Worm (Caenorhabditis elegans) whole organism, L1 larva: ENCODE measurements around the gene K12B6.11.

Source experiments
- ama-1 ChIP-seq: fragments of 150-350 bp; optimal IDR thresholded peaks from 2 replicates; lab custom pipeline; 2014
- blmp-1 ChIP-seq: fragments of 150-350 bp; optimal IDR thresholded peaks from 2 replicates; lab custom pipeline; 2014; ENCODE audit warnings: missing biosample characterization, missing genetic modification characterization
- ceh-63 ChIP-seq: fragments of 200-800 bp; sonication (Bioruptor generic); optimal IDR thresholded peaks from 2 replicates; lab custom pipeline; 2018; ENCODE audit warnings: mild to moderate bottlenecking, missing genetic modification characterization, missing compliant biosample characterization
- ceh-8 ChIP-seq: fragments of 200-800 bp; sonication (Bioruptor generic); optimal IDR thresholded peaks from 2 replicates; lab custom pipeline; 2018; ENCODE audit warnings: mild to moderate bottlenecking, missing genetic modification characterization, moderate library complexity, missing compliant biosample characterization
- dsc-1 ChIP-seq: sonication (generic microtip); optimal IDR thresholded peaks from 2 replicates; lab custom pipeline; 2016; ENCODE audit warnings: mild to moderate bottlenecking, missing genetic modification characterization, missing compliant biosample characterization
- efl-1 ChIP-seq, 4 experiments: fragments of 150-350 bp; optimal IDR thresholded peaks in 3 of 4; peaks in 1 of 4; 1 replicate in 1 of 4; 2 replicates in 3 of 4; lab custom pipeline; 2014; ENCODE audit warnings: missing biosample characterization in 2 of 4, missing genetic modification characterization in 2 of 4, missing genetic modification reagents in 2 of 4
- elt-2 ChIP-seq: sonication (generic microtip); optimal IDR thresholded peaks from 2 replicates; lab custom pipeline; 2016; ENCODE audit warnings: missing genetic modification characterization, mild to moderate bottlenecking, inconsistent platforms, missing compliant biosample characterization, missing genetic modification reagents
- elt-3 ChIP-seq, 6 experiments: fragments of 150-350 bp in 1 of 6; sonication (generic microtip); optimal IDR thresholded peaks; 2 replicates each; lab custom pipeline; 2017 to 2018; ENCODE audit warnings: missing biosample characterization in 6 of 6, missing genetic modification characterization in 6 of 6, inconsistent platforms in 1 of 6
- ets-5 ChIP-seq: fragments of 200-800 bp; sonication (Bioruptor generic); IDR thresholded peaks from 2 replicates; pipeline ENCODE4 v1.3.6; 2022; ENCODE audit warnings: missing genetic modification characterization, missing compliant biosample characterization
- fkh-10 ChIP-seq: sonication (generic microtip); optimal IDR thresholded peaks from 2 replicates; lab custom pipeline; 2017; ENCODE audit warnings: missing biosample characterization, missing genetic modification reagents, missing genetic modification characterization
- fkh-8 ChIP-seq: sonication (generic microtip); optimal IDR thresholded peaks from 2 replicates; lab custom pipeline; 2016; ENCODE audit warnings: mild to moderate bottlenecking, missing genetic modification characterization, missing compliant biosample characterization
- fos-1 ChIP-seq: fragments of 150-350 bp; optimal IDR thresholded peaks from 2 replicates; lab custom pipeline; 2014; ENCODE audit warnings: missing biosample characterization, missing genetic modification characterization
- grh-1 ChIP-seq: fragments of 200-800 bp; sonication (Bioruptor generic); IDR thresholded peaks from 2 replicates; pipeline ENCODE4 v1.3.6; 2022; ENCODE audit warnings: missing genetic modification reagents, missing genetic modification characterization, missing compliant biosample characterization
- hlh-17 ChIP-seq: fragments of 200-800 bp; sonication (Bioruptor generic); optimal IDR thresholded peaks from 2 replicates; lab custom pipeline; 2018; ENCODE audit warnings: missing genetic modification characterization, mild to moderate bottlenecking, missing compliant biosample characterization, moderate library complexity, borderline replicate concordance
- jun-1 ChIP-seq: fragments of 150-350 bp; optimal IDR thresholded peaks from 2 replicates; lab custom pipeline; 2014; ENCODE audit warnings: missing biosample characterization, missing genetic modification reagents, missing genetic modification characterization
- lin-13 ChIP-seq: fragments of 150-350 bp; optimal IDR thresholded peaks from 2 replicates; lab custom pipeline; 2014; ENCODE audit warnings: missing biosample characterization, missing genetic modification reagents, missing genetic modification characterization
- lin-14 ChIP-seq: fragments of 200-800 bp; sonication (Bioruptor generic); optimal IDR thresholded peaks from 2 replicates; lab custom pipeline; 2018; ENCODE audit warnings: mild to moderate bottlenecking, missing genetic modification characterization, moderate library complexity, missing compliant biosample characterization
- lin-15B ChIP-seq: fragments of 150-350 bp; sonication (generic microtip); optimal IDR thresholded peaks from 3 replicates; lab custom pipeline; 2014; ENCODE audit warnings: missing biosample characterization, missing genetic modification characterization
- lin-35 ChIP-seq, 2 experiments: fragments of 150-350 bp; optimal IDR thresholded peaks; 2 replicates each; lab custom pipeline; 2014; ENCODE audit warnings: missing biosample characterization in 2 of 2, missing genetic modification characterization in 2 of 2, missing genetic modification reagents in 2 of 2
- lir-3 ChIP-seq: sonication (generic microtip); optimal IDR thresholded peaks from 2 replicates; lab custom pipeline; 2016; ENCODE audit warnings: mild to moderate bottlenecking, missing genetic modification characterization, moderate library complexity, missing compliant biosample characterization; ENCODE audit not compliant: poor library complexity
- lsy-2 ChIP-seq, 2 experiments: fragments of 150-350 bp; optimal IDR thresholded peaks; 2 replicates each; lab custom pipeline; 2014; ENCODE audit warnings: missing biosample characterization in 2 of 2, missing genetic modification characterization in 2 of 2
- mdl-1 ChIP-seq, 2 experiments: fragments of 150-350 bp; optimal IDR thresholded peaks; 2 replicates each; lab custom pipeline; 2014 to 2017; ENCODE audit warnings: missing biosample characterization in 2 of 2, missing genetic modification characterization in 2 of 2, inconsistent platforms in 1 of 2
- mef-2 ChIP-seq: fragments of 150-350 bp; optimal IDR thresholded peaks from 2 replicates; lab custom pipeline; 2014; ENCODE audit warnings: missing biosample characterization, missing genetic modification characterization
- mep-1 ChIP-seq: fragments of 150-350 bp; optimal IDR thresholded peaks from 2 replicates; lab custom pipeline; 2014; ENCODE audit warnings: missing biosample characterization, missing genetic modification characterization
- nhr-19 ChIP-seq: fragments of 200-800 bp; sonication (Bioruptor generic); conservative IDR thresholded peaks from 2 replicates; pipeline ENCODE4 v1.3.6; 2022; ENCODE audit warnings: missing genetic modification characterization, missing compliant biosample characterization
- nhr-20 ChIP-seq: sonication (generic microtip); optimal IDR thresholded peaks from 2 replicates; lab custom pipeline; 2016; ENCODE audit warnings: mild to moderate bottlenecking, missing genetic modification characterization, missing compliant biosample characterization
- nhr-237 ChIP-seq: fragments of 150-350 bp; optimal IDR thresholded peaks from 2 replicates; lab custom pipeline; 2014; ENCODE audit warnings: missing biosample characterization, missing genetic modification characterization
- nhr-47 ChIP-seq: sonication (generic microtip); optimal IDR thresholded peaks from 2 replicates; lab custom pipeline; 2016; ENCODE audit warnings: mild to moderate bottlenecking, missing genetic modification characterization, moderate library complexity, missing compliant biosample characterization
- nhr-71 ChIP-seq: sonication (generic microtip); optimal IDR thresholded peaks from 2 replicates; lab custom pipeline; 2016; ENCODE audit warnings: mild to moderate bottlenecking, missing genetic modification characterization, moderate library complexity, missing compliant biosample characterization
- nhr-76 ChIP-seq: sonication (generic microtip); optimal IDR thresholded peaks from 2 replicates; lab custom pipeline; 2017; ENCODE audit warnings: missing biosample characterization, missing genetic modification characterization
- nhr-77 ChIP-seq: fragments of 150-350 bp; optimal IDR thresholded peaks from 2 replicates; lab custom pipeline; 2014; ENCODE audit warnings: missing biosample characterization, missing genetic modification characterization
- nhr-85 ChIP-seq: sonication (generic microtip); peaks from one replicate; lab custom pipeline; 2016; ENCODE audit warnings: missing genetic modification characterization, inconsistent platforms, missing compliant biosample characterization
- nhr-90 ChIP-seq: sonication (generic microtip); optimal IDR thresholded peaks from 2 replicates; lab custom pipeline; 2016; ENCODE audit warnings: mild to moderate bottlenecking, missing genetic modification characterization, missing compliant biosample characterization; ENCODE audit not compliant: poor library complexity
- pax-3 ChIP-seq: fragments of 200-800 bp; sonication (Bioruptor generic); optimal IDR thresholded peaks from 2 replicates; lab custom pipeline; 2018; ENCODE audit warnings: mild to moderate bottlenecking, missing genetic modification characterization, moderate library complexity, missing compliant biosample characterization
- rnt-1 ChIP-seq: sonication (generic microtip); optimal IDR thresholded peaks from 2 replicates; lab custom pipeline; 2016; ENCODE audit warnings: mild to moderate bottlenecking, missing genetic modification characterization, moderate library complexity, missing compliant biosample characterization
- snu-23 ChIP-seq: sonication (generic microtip); optimal IDR thresholded peaks from 2 replicates; lab custom pipeline; 2016; ENCODE audit warnings: missing genetic modification characterization, missing compliant biosample characterization
- sox-4 ChIP-seq: sonication (generic microtip); optimal IDR thresholded peaks from 2 replicates; lab custom pipeline; 2016; ENCODE audit warnings: missing genetic modification characterization, missing compliant biosample characterization
- tbx-2 ChIP-seq: sonication (generic microtip); optimal IDR thresholded peaks from 2 replicates; lab custom pipeline; 2016; ENCODE audit warnings: missing genetic modification characterization, missing compliant biosample characterization
- unc-130 ChIP-seq: fragments of 150-350 bp; optimal IDR thresholded peaks from 2 replicates; lab custom pipeline; 2017; ENCODE audit warnings: missing biosample characterization, missing genetic modification characterization, inconsistent platforms
- unc-30 ChIP-seq: sonication (generic microtip); optimal IDR thresholded peaks from 2 replicates; lab custom pipeline; 2017; ENCODE audit warnings: missing biosample characterization, missing genetic modification characterization
- unc-62 ChIP-seq: fragments of 150-350 bp; optimal IDR thresholded peaks from 2 replicates; lab custom pipeline; 2014; ENCODE audit warnings: missing biosample characterization, missing genetic modification reagents, missing genetic modification characterization
- xbp-1 ChIP-seq: sonication (generic microtip); optimal IDR thresholded peaks from 2 replicates; lab custom pipeline; 2016; ENCODE audit warnings: missing genetic modification characterization, missing compliant biosample characterization
- zag-1 ChIP-seq: fragments of 150-350 bp; optimal IDR thresholded peaks from 2 replicates; lab custom pipeline; 2014; ENCODE audit warnings: missing biosample characterization, missing genetic modification characterization
- zip-4 ChIP-seq: fragments of 200-800 bp; sonication (Bioruptor generic); optimal IDR thresholded peaks from 2 replicates; lab custom pipeline; 2018; ENCODE audit warnings: mild to moderate bottlenecking, missing genetic modification characterization, moderate library complexity, missing compliant biosample characterization
- ztf-11 ChIP-seq, 2 experiments: sonication (generic microtip); optimal IDR thresholded peaks; 2 replicates each; lab custom pipeline; 2016 to 2017; ENCODE audit warnings: missing genetic modification characterization in 2 of 2, missing biosample characterization in 1 of 2, missing compliant biosample characterization in 1 of 2
- ztf-4 ChIP-seq: fragments of 150-350 bp; optimal IDR thresholded peaks from 2 replicates; lab custom pipeline; 2014; ENCODE audit warnings: missing biosample characterization, missing genetic modification characterization

Gene K12B6.11

ce11 chrV:6288607-6289006, at the start of gene K12B6.11:
TSS of gene K12B6.11 (plus strand) at chrV:6288907.
- no peak for TF ChIP-seq ama-1
- no peak for TF ChIP-seq dsc-1 (tag; lab: Kevin White, UChicago)
- TF ChIP-seq unc-62 (GFP tag; lab: Kevin White, UChicago) = no peak
- TF ChIP-seq fos-1 = no peak
- no peak for TF ChIP-seq ztf-11 (tag; optimal IDR thresholded peaks at IDR 0.05; lab: Kevin White, UChicago)
- no peak for TF ChIP-seq mef-2
- no peak for TF ChIP-seq zip-4 (GFP tag; lab: Kevin White, UChicago)

DNA sequence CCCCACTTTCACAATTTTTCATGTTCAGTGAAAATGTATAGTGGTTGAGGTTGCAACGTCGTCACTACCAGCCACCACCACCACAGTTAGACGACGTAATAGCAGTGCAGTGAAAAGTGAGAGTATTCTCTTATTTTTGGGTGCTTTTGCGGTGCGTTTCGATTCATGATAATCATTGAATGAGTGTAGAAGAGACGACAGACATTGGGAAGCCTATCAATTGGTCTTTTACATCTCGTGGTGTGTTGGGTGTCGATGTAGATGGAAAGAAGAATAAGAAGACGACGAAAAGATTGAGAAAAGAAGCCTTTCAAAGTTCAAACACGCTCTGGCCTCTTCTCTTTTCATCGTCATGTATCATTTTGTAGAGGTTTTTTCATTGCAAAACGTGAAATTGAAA, 48.9 kb upstream of the K12B6.11 start:
- TF ChIP-seq dsc-1 (tag; lab: Kevin White, UChicago) (peak; percentile 43), jun-1 (tag; lab: Kevin White, UChicago) (peak; percentile 45), nhr-47 (tag; lab: Kevin White, UChicago) (peak; percentile 53), rnt-1 (tag; lab: Kevin White, UChicago) (no peak), elt-2 (tag; lab: Kevin White, UChicago) (no peak), nhr-77 (tag; lab: Kevin White, UChicago) (no peak), snu-23 (GFP tag; lab: Kevin White, UChicago) (peak; percentile 55), fkh-8 (tag; lab: Kevin White, UChicago) (peak; percentile 17), tbx-2 (tag; lab: Kevin White, UChicago) (peak; percentile 38), mep-1 (peak; percentile 19), unc-130 (no peak), lir-3 (tag; lab: Kevin White, UChicago) (no peak), lin-15B (no peak), xbp-1 (tag; lab: Kevin White, UChicago) (peak; percentile 11), elt-3 (tag; optimal IDR thresholded peaks at IDR 0.05; lab: Kevin White, UChicago) (peak; percentile 12 to 93 (median 72)), nhr-85 (tag; lab: Kevin White, UChicago) (peak; percentile 97), ceh-8 (GFP tag; lab: Kevin White, UChicago) (no peak), zag-1 (tag; lab: Kevin White, UChicago) (no peak), hlh-17 (GFP tag; lab: Kevin White, UChicago) (no peak), sox-4 (no peak), pax-3 (peak; percentile 40), nhr-237 (no peak), ets-5 (no peak), lin-14 (GFP tag; lab: Kevin White, UChicago) (peak; percentile 75), mdl-1 (tag; optimal IDR thresholded peaks at IDR 0.05; lab: Kevin White, UChicago) (peak in 1 of 2 experiments; percentile 54), nhr-19 (GFP tag; lab: Robert Waterston, UW) (peak; percentile 33), grh-1 (peak; percentile 55), ceh-63 (GFP tag; lab: Kevin White, UChicago) (no peak), nhr-76 (tag; lab: Kevin White, UChicago) (no peak), unc-30 (tag; lab: Kevin White, UChicago) (no peak), ztf-4 (no peak), efl-1 (optimal IDR thresholded peaks at IDR 0.05; lab: Kevin White, UChicago) (peak in 1 of 2 experiments; percentile 0), efl-1 (GFP tag; optimal IDR thresholded peaks at IDR 0.05 in 1 of 2; lab: Kevin White, UChicago) (peak in 1 of 2 experiments; percentile 93), unc-62 (GFP tag; lab: Kevin White, UChicago) (no peak), nhr-90 (tag; lab: Kevin White, UChicago) (peak; percentile 34), lsy-2 (tag; optimal IDR thresholded peaks at IDR 0.05; lab: Kevin White, UChicago) (peak in 1 of 2 experiments; percentile 46), fkh-10 (GFP tag; lab: Kevin White, UChicago) (peak; percentile 13), nhr-71 (peak; percentile 75), lin-13 (GFP tag; lab: Kevin White, UChicago) (no peak), lin-35 (GFP tag; optimal IDR thresholded peaks at IDR 0.05; lab: Kevin White, UChicago) (peak in 1 of 2 experiments; percentile 52), nhr-20 (peak; percentile 84), blmp-1 (tag; lab: Kevin White, UChicago) (peak; percentile 95)
